Worm (Caenorhabditis elegans): Measurements from ENCODE around the gene F16B4.2.

The F16B4.2 gene

ce11 chrV:1577092-1577709 lies 23.6 kb upstream of the F16B4.2 start:
- no peak for TF ChIP-seq egl-27 (tag; optimal IDR thresholded peaks at IDR 0.05)
- no peak for TF ChIP-seq jun-1 (tag; optimal IDR thresholded peaks at IDR 0.05)

ce11 chrV:1578572-1579230 lies 22.1 kb upstream of the F16B4.2 start:
- no peak for TF ChIP-seq sea-2 (GFP tag; optimal IDR thresholded peaks at IDR 0.05)
- no peak for TF ChIP-seq pha-4 (tag; optimal IDR thresholded peaks at IDR 0.05)
- no peak for TF ChIP-seq jun-1 (tag; optimal IDR thresholded peaks at IDR 0.05)
- no peak for TF ChIP-seq skn-1 (tag; optimal IDR thresholded peaks at IDR 0.05)
- TF ChIP-seq egl-27 (tag; optimal IDR thresholded peaks at IDR 0.05) = no peak
- no peak for TF ChIP-seq lsy-12 (tag; optimal IDR thresholded peaks at IDR 0.05)
- no peak for TF ChIP-seq fkh-10 (GFP tag; optimal IDR thresholded peaks at IDR 0.05)
- TF ChIP-seq ZK546.5 (tag; optimal IDR thresholded peaks at IDR 0.05) = no peak
- no peak for TF ChIP-seq nhr-43 (tag; optimal IDR thresholded peaks at IDR 0.05; ENCODE audit: poor library complexity, severe bottlenecking)
- no peak for TF ChIP-seq nhr-11 (tag; optimal IDR thresholded peaks at IDR 0.05)
- TF ChIP-seq ceh-28 (tag; optimal IDR thresholded peaks at IDR 0.05) = no peak
- TF ChIP-seq mdl-1 (tag; optimal IDR thresholded peaks at IDR 0.05) = no peak
- TF ChIP-seq nhr-25 (tag; optimal IDR thresholded peaks at IDR 0.05) = no peak

ce11 chrV:1579790-1580189 lies 21.0 kb upstream of the F16B4.2 start:
- peak; percentile 4 for TF ChIP-seq elt-1 (tag; optimal IDR thresholded peaks at IDR 0.05)
- no peak for TF ChIP-seq fkh-2 (tag; optimal IDR thresholded peaks at IDR 0.05)
- TF ChIP-seq zag-1 (tag; optimal IDR thresholded peaks at IDR 0.05) = no peak

DNA sequence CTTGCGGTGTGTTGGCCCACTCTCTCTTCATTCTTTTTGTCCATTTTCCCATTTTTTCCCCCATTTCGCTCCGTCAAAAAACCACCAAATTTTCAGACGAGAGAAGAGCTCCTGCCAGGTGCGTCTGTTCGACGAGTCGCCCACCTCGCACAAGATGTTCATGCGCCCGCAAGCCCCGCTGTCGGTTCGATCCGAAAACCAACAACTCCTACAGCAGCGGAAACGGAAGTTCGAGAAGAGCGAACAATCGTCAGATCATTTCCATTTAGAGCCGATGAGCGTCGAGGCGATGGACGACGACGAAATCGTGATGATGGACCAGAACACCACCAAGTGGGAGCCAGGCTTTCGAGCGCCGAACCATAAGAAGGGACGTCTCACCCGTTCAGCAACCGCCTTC lies 17.6 kb upstream of the F16B4.2 start:
- TF ChIP-seq ceh-9 (tag; optimal IDR thresholded peaks at IDR 0.05) (no peak), skn-1 (tag; optimal IDR thresholded peaks at IDR 0.05) (no peak), elt-3 (tag; optimal IDR thresholded peaks at IDR 0.05) (no peak), snpc-4 (tag; optimal IDR thresholded peaks at IDR 0.05) (no peak), lsy-12 (tag; optimal IDR thresholded peaks at IDR 0.05) (no peak), nhr-23 (tag; optimal IDR thresholded peaks at IDR 0.05) (no peak), unc-62 (GFP tag; optimal IDR thresholded peaks at IDR 0.05) (no peak), mdl-1 (tag; optimal IDR thresholded peaks at IDR 0.05) (no peak), nhr-25 (tag; optimal IDR thresholded peaks at IDR 0.05) (no peak), jun-1 (tag; optimal IDR thresholded peaks at IDR 0.05) (no peak), mml-1 (tag; optimal IDR thresholded peaks at IDR 0.05) (no peak), elt-1 (tag; optimal IDR thresholded peaks at IDR 0.05) (no peak), tbx-2 (tag; optimal IDR thresholded peaks at IDR 0.05) (no peak), ceh-82 (tag; optimal IDR thresholded peaks at IDR 0.05) (no peak), pqm-1 (tag; optimal IDR thresholded peaks at IDR 0.05) (no peak), ceh-28 (tag; optimal IDR thresholded peaks at IDR 0.05) (no peak), nfya-1 (tag; optimal IDR thresholded peaks at IDR 0.05; ENCODE audit: insufficient read depth) (no peak), nhr-43 (tag; optimal IDR thresholded peaks at IDR 0.05; ENCODE audit: poor library complexity, severe bottlenecking) (no peak)

DNA sequence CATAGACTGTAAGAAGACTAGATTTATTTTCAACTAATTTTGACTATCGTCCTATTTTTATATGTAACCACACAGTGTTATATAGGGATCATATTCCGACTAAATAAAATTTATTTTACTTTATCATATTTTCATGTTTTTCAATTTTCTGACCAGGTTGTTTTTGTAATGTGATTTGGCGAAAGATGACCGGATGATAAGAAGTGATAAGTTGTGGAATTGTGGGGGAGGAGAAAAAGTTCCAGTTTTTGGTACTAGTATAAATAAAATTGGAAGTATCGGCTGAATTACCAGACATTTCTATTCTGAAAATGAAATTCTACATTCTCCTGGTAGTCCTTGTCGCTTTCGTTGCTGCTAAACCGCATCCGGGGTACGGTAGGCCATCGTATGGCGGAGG lies 15.4 kb upstream of the F16B4.2 start, which contains the start of gene F16B4.7:
Gene F16B4.7, plus strand, starts transcription at position 301 of the 400 bp plus-strand sequence.
- TF ChIP-seq ceh-28 (tag; optimal IDR thresholded peaks at IDR 0.05) (no peak), fos-1 (tag; optimal IDR thresholded peaks at IDR 0.05) (no peak), nhr-67 (tag; optimal IDR thresholded peaks at IDR 0.05) (no peak)

DNA sequence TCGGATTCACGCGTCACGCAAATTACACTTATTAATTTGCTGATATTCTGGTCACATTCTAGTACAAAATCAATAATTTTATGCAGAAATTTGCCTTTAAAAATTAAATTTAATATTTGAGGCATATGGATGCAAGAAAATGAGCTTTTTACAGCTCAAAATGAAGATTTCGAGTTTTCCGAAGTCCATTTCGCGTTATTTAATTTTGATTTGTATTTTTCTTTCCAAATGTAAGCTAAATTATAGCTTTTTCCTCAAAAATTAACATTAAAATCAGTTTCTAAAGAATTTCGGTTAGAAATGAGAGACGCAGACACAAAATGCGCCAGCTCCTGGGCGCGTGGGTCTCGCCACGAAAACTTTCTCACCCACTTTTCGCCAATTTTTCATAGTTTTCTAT lies 13.9 kb upstream of the F16B4.2 start, which contains the start of gene F16B4.6:
Gene F16B4.6, plus strand, starts transcription at position 301 of the 400 bp plus-strand sequence.
- TF ChIP-seq ceh-28 (tag; optimal IDR thresholded peaks at IDR 0.05) (no peak), nfya-1 (tag; optimal IDR thresholded peaks at IDR 0.05; ENCODE audit: insufficient read depth) (no peak), nhr-67 (tag; optimal IDR thresholded peaks at IDR 0.05) (no peak), nhr-11 (tag; optimal IDR thresholded peaks at IDR 0.05) (no peak), pqm-1 (tag; optimal IDR thresholded peaks at IDR 0.05) (no peak), ceh-82 (tag; optimal IDR thresholded peaks at IDR 0.05) (no peak), ztf-11 (tag; optimal IDR thresholded peaks at IDR 0.05) (no peak), ZK546.5 (tag; optimal IDR thresholded peaks at IDR 0.05) (no peak), fkh-2 (tag; optimal IDR thresholded peaks at IDR 0.05) (no peak), lsy-12 (tag; optimal IDR thresholded peaks at IDR 0.05) (no peak), fkh-10 (GFP tag; optimal IDR thresholded peaks at IDR 0.05) (no peak), ztf-4 (tag; optimal IDR thresholded peaks at IDR 0.05) (no peak), mdl-1 (tag; optimal IDR thresholded peaks at IDR 0.05) (no peak), elt-2 (tag; optimal IDR thresholded peaks at IDR 0.05) (no peak), lin-39 (tag; optimal IDR thresholded peaks at IDR 0.05) (no peak), elt-1 (tag; optimal IDR thresholded peaks at IDR 0.05) (no peak)

All from whole organism, L3 larva.